Worm (Caenorhabditis elegans): ENCODE data around the gene D1014.6.

Gene D1014.6

ce11 chrV:8120868-8121267 is at the start of gene D1014.6:
Gene D1014.6 (plus strand): TSS chrV:8121168.
- TF ChIP-seq ztf-29 (GFP tag; IDR thresholded peaks at IDR 0.05) (no peak), cog-1 (tag; optimal IDR thresholded peaks at IDR 0.05) (no peak), flt-1 (GFP tag; IDR thresholded peaks at IDR 0.05) (no peak), tab-1 (GFP tag; IDR thresholded peaks at IDR 0.05) (no peak), ref-1 (GFP tag; conservative IDR thresholded peaks at IDR 0.05) (no peak), klf-2 (GFP tag; conservative IDR thresholded peaks at IDR 0.05) (no peak), ztf-23 (GFP tag; IDR thresholded peaks at IDR 0.05) (no peak), med-1 (GFP tag; optimal IDR thresholded peaks at IDR 0.05; ENCODE audit: insufficient read depth) (no peak), T22C8.4 (GFP tag; IDR thresholded peaks at IDR 0.05) (no peak)

- TF ChIP-seq klf-2 (GFP tag; conservative IDR thresholded peaks at IDR 0.05) (no peak), ztf-23 (GFP tag; IDR thresholded peaks at IDR 0.05) (no peak), T22C8.4 (GFP tag; IDR thresholded peaks at IDR 0.05) (no peak), flt-1 (GFP tag; IDR thresholded peaks at IDR 0.05) (no peak), ref-1 (GFP tag; conservative IDR thresholded peaks at IDR 0.05) (no peak), cog-1 (tag; optimal IDR thresholded peaks at IDR 0.05) (no peak), ztf-29 (GFP tag; IDR thresholded peaks at IDR 0.05) (no peak), tab-1 (GFP tag; IDR thresholded peaks at IDR 0.05) (no peak), med-1 (GFP tag; optimal IDR thresholded peaks at IDR 0.05; ENCODE audit: insufficient read depth) (no peak)
These were observed 48.9 kb upstream of the D1014.6 start, which contains the start of gene str-144 for ce11 chrV:8072047-8072446. Gene str-144 (minus strand): TSS chrV:8072147.

DNA sequence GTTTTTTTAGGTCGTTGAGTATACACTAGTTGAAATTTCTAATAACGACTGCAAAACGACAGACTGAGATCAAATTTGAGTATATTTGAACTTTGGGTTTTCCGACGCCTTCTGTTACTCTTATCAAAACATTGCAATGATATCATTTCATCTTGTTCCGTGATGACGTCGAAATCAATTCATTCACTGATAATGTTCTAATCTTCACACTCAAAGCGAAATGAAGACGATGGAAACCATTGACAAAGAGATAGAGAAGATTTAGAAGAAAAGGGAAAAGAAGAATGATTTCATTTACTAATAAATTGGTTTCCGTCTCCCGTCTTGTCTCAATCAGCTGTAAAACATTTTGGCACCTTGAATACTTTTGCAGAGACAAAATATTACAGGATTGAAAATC is 47.8 kb upstream of the D1014.6 start:
- TF ChIP-seq klf-2 (GFP tag; conservative IDR thresholded peaks at IDR 0.05) (no peak), cog-1 (tag; optimal IDR thresholded peaks at IDR 0.05) (no peak), T22C8.4 (GFP tag; IDR thresholded peaks at IDR 0.05) (no peak), ref-1 (GFP tag; conservative IDR thresholded peaks at IDR 0.05) (no peak), tab-1 (GFP tag; IDR thresholded peaks at IDR 0.05) (no peak), flt-1 (GFP tag; IDR thresholded peaks at IDR 0.05) (no peak), ztf-29 (GFP tag; IDR thresholded peaks at IDR 0.05) (no peak), med-1 (GFP tag; optimal IDR thresholded peaks at IDR 0.05; ENCODE audit: insufficient read depth) (no peak), ztf-23 (GFP tag; IDR thresholded peaks at IDR 0.05) (no peak)

- TF ChIP-seq T22C8.4 (GFP tag; IDR thresholded peaks at IDR 0.05) (no peak), cog-1 (tag; optimal IDR thresholded peaks at IDR 0.05) (no peak), ztf-29 (GFP tag; IDR thresholded peaks at IDR 0.05) (no peak), ref-1 (GFP tag; conservative IDR thresholded peaks at IDR 0.05) (no peak), flt-1 (GFP tag; IDR thresholded peaks at IDR 0.05) (no peak), med-1 (GFP tag; optimal IDR thresholded peaks at IDR 0.05; ENCODE audit: insufficient read depth) (no peak), klf-2 (GFP tag; conservative IDR thresholded peaks at IDR 0.05) (no peak), ztf-23 (GFP tag; IDR thresholded peaks at IDR 0.05) (no peak), tab-1 (GFP tag; IDR thresholded peaks at IDR 0.05) (no peak)
These were observed 45.3 kb upstream of the D1014.6 start, which contains the start of gene catp-3 for ce11 chrV:8075712-8076111. Gene catp-3 (plus strand): TSS chrV:8076012.

- TF ChIP-seq cog-1 (tag; optimal IDR thresholded peaks at IDR 0.05) (no peak), med-1 (GFP tag; optimal IDR thresholded peaks at IDR 0.05; ENCODE audit: insufficient read depth) (no peak), ref-1 (GFP tag; conservative IDR thresholded peaks at IDR 0.05) (no peak), klf-2 (GFP tag; conservative IDR thresholded peaks at IDR 0.05) (no peak)
These were observed 41.2 kb upstream of the D1014.6 start for ce11 chrV:8079813-8080212.

DNA sequence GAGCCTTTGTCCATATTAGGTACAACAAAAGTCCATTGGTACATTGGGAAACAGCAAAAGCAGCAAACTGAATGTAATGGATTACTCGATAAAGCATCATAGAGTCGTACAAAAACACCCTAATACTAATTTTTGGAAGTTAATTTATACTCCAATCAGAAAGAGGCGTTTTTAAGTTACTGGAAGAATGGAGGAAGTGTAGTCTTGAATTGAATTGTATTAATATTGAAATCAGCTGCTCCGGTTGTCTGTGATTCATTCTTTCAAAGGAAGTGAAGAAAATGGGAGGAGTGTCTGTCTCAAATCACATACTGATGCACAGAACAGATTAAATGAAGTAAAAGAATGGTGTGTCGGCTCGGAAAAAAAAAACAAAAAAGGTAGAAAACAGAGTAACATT is 39.4 kb upstream of the D1014.6 start, which contains the start of gene str-131:
str-131 (minus strand) TSS at position 101 of the 400 bp plus-strand sequence.
- TF ChIP-seq ztf-29 (GFP tag; IDR thresholded peaks at IDR 0.05) = no peak
- TF ChIP-seq klf-2 (GFP tag; conservative IDR thresholded peaks at IDR 0.05) = no peak
- TF ChIP-seq med-1 (GFP tag; optimal IDR thresholded peaks at IDR 0.05; ENCODE audit: insufficient read depth) = no peak
- TF ChIP-seq tab-1 (GFP tag; IDR thresholded peaks at IDR 0.05) = no peak
- no peak for TF ChIP-seq ztf-23 (GFP tag; IDR thresholded peaks at IDR 0.05)

ce11 chrV:8085141-8085540 is 35.8 kb upstream of the D1014.6 start, which contains the start of gene C09H5.7:
Gene C09H5.7 (minus strand): TSS chrV:8085241.
- TF ChIP-seq cog-1 (tag; optimal IDR thresholded peaks at IDR 0.05) (no peak), ztf-23 (GFP tag; IDR thresholded peaks at IDR 0.05) (no peak)

DNA sequence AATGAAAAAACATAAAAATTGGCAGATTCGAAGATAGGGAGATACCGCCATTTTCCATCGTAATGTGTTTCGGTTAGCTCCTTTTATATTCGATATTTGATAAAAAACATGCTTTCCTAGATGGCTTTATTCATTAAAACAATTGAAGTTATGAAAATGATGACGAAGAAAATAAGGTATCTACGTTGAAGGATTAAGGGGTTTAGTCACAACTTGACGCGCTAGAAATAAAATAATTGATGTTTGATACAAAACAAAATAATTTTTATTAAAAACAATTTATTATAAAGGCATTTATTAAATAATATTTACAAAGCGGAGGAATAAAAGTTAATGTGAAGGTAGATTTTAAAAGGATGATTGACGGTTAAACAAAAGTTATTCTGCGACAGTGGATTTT is 30.4 kb upstream of the D1014.6 start, which contains the start of gene str-130:
str-130 (minus strand) TSS at position 101 of the 400 bp plus-strand sequence.
- TF ChIP-seq ztf-23 (GFP tag; IDR thresholded peaks at IDR 0.05) (no peak), cog-1 (tag; optimal IDR thresholded peaks at IDR 0.05) (no peak), med-1 (GFP tag; optimal IDR thresholded peaks at IDR 0.05; ENCODE audit: insufficient read depth) (no peak), tab-1 (GFP tag; IDR thresholded peaks at IDR 0.05) (no peak), T22C8.4 (GFP tag; IDR thresholded peaks at IDR 0.05) (no peak)

ce11 chrV:8092385-8092784 is 28.6 kb upstream of the D1014.6 start, which contains the start of gene str-129:
Gene str-129 (minus strand): TSS chrV:8092485.
- TF ChIP-seq ref-1 (GFP tag; conservative IDR thresholded peaks at IDR 0.05) = no peak
- TF ChIP-seq klf-2 (GFP tag; conservative IDR thresholded peaks at IDR 0.05) = no peak
- no peak for TF ChIP-seq ztf-29 (GFP tag; IDR thresholded peaks at IDR 0.05)

DNA sequence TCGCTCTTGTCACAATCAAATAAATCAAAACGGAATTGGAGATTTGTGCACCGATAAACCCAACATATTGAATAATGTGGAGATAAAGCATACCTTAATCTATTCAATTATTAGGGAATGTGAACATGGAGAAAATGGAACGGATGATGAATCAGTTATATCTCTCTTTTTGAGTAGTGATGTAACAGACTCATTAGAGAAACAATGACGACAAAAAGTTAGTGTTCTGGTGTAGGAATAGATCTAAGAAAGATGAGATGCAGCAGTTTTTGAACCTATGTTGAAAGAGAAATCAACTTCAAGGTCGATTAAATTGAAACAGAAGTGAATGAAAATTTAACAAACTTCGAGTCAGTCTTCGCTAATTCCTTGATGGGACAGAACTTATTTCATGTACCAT is 25.6 kb upstream of the D1014.6 start, which contains the start of gene str-146:
str-146 (minus strand) TSS at position 101 of the 400 bp plus-strand sequence.
- TF ChIP-seq ztf-29 (GFP tag; IDR thresholded peaks at IDR 0.05) (no peak), med-1 (GFP tag; optimal IDR thresholded peaks at IDR 0.05; ENCODE audit: insufficient read depth) (no peak)

DNA sequence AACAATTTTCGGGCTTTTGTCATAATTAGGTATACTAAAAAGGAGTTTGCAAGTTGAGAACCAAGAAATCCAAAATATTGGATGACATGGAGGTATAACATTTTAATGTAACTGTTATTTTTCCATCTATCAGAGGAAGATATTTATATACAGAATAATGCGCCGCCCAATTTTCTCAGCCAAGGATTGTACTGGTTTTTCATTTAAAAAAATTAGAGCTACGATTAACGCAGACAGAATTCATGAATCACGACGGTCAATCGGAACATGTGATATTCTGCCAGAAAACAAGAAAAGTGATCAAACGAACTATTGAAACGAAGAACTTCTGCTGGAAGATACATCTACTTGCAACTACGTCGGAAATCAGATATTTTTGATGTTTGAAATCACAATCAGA is 22.7 kb upstream of the D1014.6 start, which contains the start of gene str-145:
str-145 (minus strand) TSS at position 101 of the 400 bp plus-strand sequence.
- TF ChIP-seq ztf-23 (GFP tag; IDR thresholded peaks at IDR 0.05) = no peak
- TF ChIP-seq tab-1 (GFP tag; IDR thresholded peaks at IDR 0.05) = no peak
- TF ChIP-seq ztf-29 (GFP tag; IDR thresholded peaks at IDR 0.05) = no peak
- TF ChIP-seq cog-1 (tag; optimal IDR thresholded peaks at IDR 0.05) = no peak
- no peak for TF ChIP-seq klf-2 (GFP tag; conservative IDR thresholded peaks at IDR 0.05)
- no peak for TF ChIP-seq med-1 (GFP tag; optimal IDR thresholded peaks at IDR 0.05; ENCODE audit: insufficient read depth)
- no peak for TF ChIP-seq T22C8.4 (GFP tag; IDR thresholded peaks at IDR 0.05)
- TF ChIP-seq ref-1 (GFP tag; conservative IDR thresholded peaks at IDR 0.05) = no peak
